Worm (Caenorhabditis elegans) whole organism, young adult: Measurements from ENCODE around the gene trd-1.
A peak's percentile ranks its signal among the peaks of the same experiment; 100 is the strongest.

Experiments
- B0019.2 ChIP-seq: fragments of 200-800 bp; sonication (Bioruptor generic); conservative IDR thresholded peaks from 2 replicates; pipeline ENCODE4 v1.3.6; 2022; ENCODE audit warnings: missing genetic modification reagents, missing genetic modification characterization, missing compliant biosample characterization
- F22D6.2 ChIP-seq: sonication (generic microtip); optimal IDR thresholded peaks from 2 replicates; lab custom pipeline; 2016; ENCODE audit warnings: mild to moderate bottlenecking, missing genetic modification characterization, missing compliant biosample characterization
- F23B12.7 ChIP-seq: sonication (generic microtip); optimal IDR thresholded peaks from 2 replicates; lab custom pipeline; 2017; ENCODE audit warnings: missing genetic modification characterization, mild to moderate bottlenecking, missing compliant biosample characterization, antibody characterized with exemption, moderate library complexity; ENCODE audit not compliant: insufficient read depth
- F33H1.4 ChIP-seq: fragments of 200-800 bp; sonication (Bioruptor generic); IDR thresholded peaks from 2 replicates; pipeline ENCODE4 v1.3.6; 2022; ENCODE audit warnings: missing genetic modification reagents, missing genetic modification characterization, missing compliant biosample characterization
- F55B11.4 ChIP-seq: sonication (generic microtip); optimal IDR thresholded peaks from 2 replicates; lab custom pipeline; 2016; ENCODE audit warnings: missing compliant biosample characterization, missing genetic modification characterization, borderline replicate concordance; ENCODE audit not compliant: insufficient read depth
- F57A8.1 ChIP-seq: fragments of 200-800 bp; sonication (Bioruptor generic); optimal IDR thresholded peaks from 2 replicates; lab custom pipeline; 2018; ENCODE audit warnings: mild to moderate bottlenecking, missing genetic modification characterization, moderate library complexity, missing compliant biosample characterization
- K11D2.4 ChIP-seq: fragments of 200-800 bp; sonication (Bioruptor generic); IDR thresholded peaks from 2 replicates; pipeline ENCODE4 v1.3.6; 2022; ENCODE audit warnings: missing genetic modification reagents, missing genetic modification characterization, missing compliant biosample characterization
- T07F8.4 ChIP-seq: sonication (generic microtip); optimal IDR thresholded peaks from 2 replicates; lab custom pipeline; 2016; ENCODE audit warnings: mild to moderate bottlenecking, missing genetic modification characterization, moderate library complexity, missing compliant biosample characterization
- Y67H2A.10 ChIP-seq: fragments of 200-800 bp; sonication (Bioruptor generic); conservative IDR thresholded peaks from 2 replicates; pipeline ENCODE4 v1.3.6; 2022; ENCODE audit warnings: missing genetic modification reagents, missing genetic modification characterization, missing compliant biosample characterization
- Y79H2A.3 ChIP-seq: fragments of 200-800 bp; sonication (Bioruptor generic); conservative IDR thresholded peaks from 2 replicates; pipeline ENCODE4 v1.3.6; 2022; ENCODE audit warnings: missing genetic modification reagents, missing genetic modification characterization, missing compliant biosample characterization
- Y95B8A.8 ChIP-seq: fragments of 200-800 bp; sonication (Bioruptor generic); IDR thresholded peaks from 2 replicates; pipeline ENCODE4 v1.3.6; 2022; ENCODE audit warnings: missing genetic modification reagents, missing genetic modification characterization, missing compliant biosample characterization
- ZK185.1 ChIP-seq: sonication (generic microtip); optimal IDR thresholded peaks from 2 replicates; lab custom pipeline; 2016; ENCODE audit warnings: mild to moderate bottlenecking, missing genetic modification characterization, missing compliant biosample characterization; ENCODE audit not compliant: poor library complexity, severe bottlenecking
- akir-1 ChIP-seq: fragments of 200-800 bp; sonication (Bioruptor generic); optimal IDR thresholded peaks from 2 replicates; lab custom pipeline; 2018; ENCODE audit warnings: mild to moderate bottlenecking, missing genetic modification characterization, moderate library complexity, missing compliant biosample characterization
- ama-1 ChIP-seq, 3 experiments: fragments of 150-350 bp in 1 of 3; sonication (generic microtip) in 2 of 3; optimal IDR thresholded peaks; 2 replicates each; lab custom pipeline; 2014 to 2018; ENCODE audit warnings: missing biosample characterization in 2 of 3, missing genetic modification characterization in 2 of 3, missing genetic modification reagents in 2 of 3
- athp-1 ChIP-seq: sonication (generic microtip); optimal IDR thresholded peaks from 2 replicates; lab custom pipeline; 2017; ENCODE audit warnings: mild to moderate bottlenecking, missing genetic modification characterization, missing compliant biosample characterization
- attf-3 ChIP-seq: fragments of 200-800 bp; sonication (Bioruptor generic); conservative IDR thresholded peaks from 2 replicates; pipeline ENCODE4 v1.3.6; 2022; ENCODE audit warnings: missing genetic modification reagents, missing genetic modification characterization, missing compliant biosample characterization
- attf-5 ChIP-seq: fragments of 200-800 bp; sonication (Bioruptor generic); optimal IDR thresholded peaks from 2 replicates; lab custom pipeline; 2018; ENCODE audit warnings: mild to moderate bottlenecking, missing genetic modification characterization, missing compliant biosample characterization
- cebp-1 ChIP-seq, 2 experiments: fragments of 200-800 bp in 1 of 2; sonication (Bioruptor generic) in 1 of 2; sonication (generic microtip) in 1 of 2; IDR thresholded peaks in 1 of 2; optimal IDR thresholded peaks in 1 of 2; 2 replicates each; pipeline versions ENCODE4 v1.3.6 to Lab custom; 2017 to 2022; ENCODE audit warnings: missing compliant biosample characterization in 2 of 2, missing genetic modification characterization in 2 of 2, mild to moderate bottlenecking in 1 of 2, missing genetic modification reagents in 1 of 2, moderate library complexity in 1 of 2
- ceh-100 ChIP-seq: fragments of 200-800 bp; sonication (Bioruptor generic); IDR thresholded peaks from 2 replicates; pipeline ENCODE4 v1.3.6; 2022; ENCODE audit warnings: missing genetic modification reagents, missing genetic modification characterization, missing compliant biosample characterization
- chd-7 ChIP-seq: sonication (generic microtip); optimal IDR thresholded peaks from 2 replicates; lab custom pipeline; 2016; ENCODE audit warnings: mild to moderate bottlenecking, missing genetic modification characterization, moderate library complexity, missing compliant biosample characterization
- die-1 ChIP-seq: sonication (generic microtip); optimal IDR thresholded peaks from 2 replicates; lab custom pipeline; 2016; ENCODE audit warnings: missing genotype, mild to moderate bottlenecking, missing genetic modification characterization, missing compliant biosample characterization
- dpff-1 ChIP-seq: sonication (generic microtip); optimal IDR thresholded peaks from 2 replicates; lab custom pipeline; 2017; ENCODE audit warnings: mild to moderate bottlenecking, missing genetic modification characterization, missing compliant biosample characterization
- him-1 ChIP-seq: sonication (generic microtip); optimal IDR thresholded peaks from 2 replicates; lab custom pipeline; 2016; ENCODE audit warnings: missing genotype, missing genetic modification reagents, missing genetic modification characterization, missing compliant biosample characterization
- hrde-1 ChIP-seq: sonication (generic microtip); optimal IDR thresholded peaks from 2 replicates; lab custom pipeline; 2016; ENCODE audit warnings: missing genetic modification characterization, mild to moderate bottlenecking, missing compliant biosample characterization, moderate library complexity, missing genotype, missing genetic modification reagents, borderline replicate concordance
- lin-26 ChIP-seq: fragments of 200-800 bp; sonication (Bioruptor generic); IDR thresholded peaks from 2 replicates; pipeline ENCODE4 v1.3.6; 2022; ENCODE audit warnings: missing genetic modification reagents, missing genetic modification characterization, missing compliant biosample characterization
- lin-35 ChIP-seq, 3 experiments: fragments of 150-350 bp in 2 of 3; sonication (generic microtip) in 1 of 3; optimal IDR thresholded peaks; 2 replicates each; lab custom pipeline; 2014 to 2018; ENCODE audit warnings: missing biosample characterization in 3 of 3, missing genetic modification characterization in 3 of 3, missing genetic modification reagents in 3 of 3
- lin-54 ChIP-seq: fragments of 200-800 bp; sonication (Bioruptor generic); optimal IDR thresholded peaks from 2 replicates; lab custom pipeline; 2018; ENCODE audit warnings: mild to moderate bottlenecking, missing genetic modification characterization, missing compliant biosample characterization
- lir-1 ChIP-seq: fragments of 200-800 bp; sonication (Bioruptor generic); conservative IDR thresholded peaks from 2 replicates; pipeline ENCODE4 v1.3.6; 2022; ENCODE audit warnings: missing genetic modification reagents, missing genetic modification characterization, missing compliant biosample characterization
- lsy-27 ChIP-seq: sonication (generic microtip); optimal IDR thresholded peaks from 2 replicates; lab custom pipeline; 2017; ENCODE audit warnings: missing genetic modification characterization, mild to moderate bottlenecking, missing compliant biosample characterization, antibody characterized with exemption, missing genotype, borderline replicate concordance; ENCODE audit not compliant: insufficient read depth
- madf-6 ChIP-seq: fragments of 200-800 bp; sonication (Bioruptor generic); IDR thresholded peaks from 2 replicates; pipeline ENCODE4 v1.3.6; 2022; ENCODE audit warnings: missing genetic modification reagents, missing genetic modification characterization, missing compliant biosample characterization
- madf-8 ChIP-seq: fragments of 200-800 bp; sonication (Bioruptor generic); conservative IDR thresholded peaks from 2 replicates; pipeline ENCODE4 v1.3.6; 2022; ENCODE audit warnings: missing genetic modification reagents, missing genetic modification characterization, missing compliant biosample characterization
- mcd-1 ChIP-seq: fragments of 200-800 bp; sonication (Bioruptor generic); IDR thresholded peaks from 2 replicates; pipeline ENCODE4 v1.3.6; 2022; ENCODE audit warnings: missing genetic modification reagents, missing genetic modification characterization, missing compliant biosample characterization
- nfya-1 ChIP-seq: sonication (generic microtip); optimal IDR thresholded peaks from 2 replicates; lab custom pipeline; 2017; ENCODE audit warnings: antibody characterized with exemption, missing compliant biosample characterization, missing genetic modification characterization, borderline replicate concordance; ENCODE audit not compliant: insufficient read depth
- nhr-179 ChIP-seq: sonication (generic microtip); optimal IDR thresholded peaks from 2 replicates; lab custom pipeline; 2016; ENCODE audit warnings: mild to moderate bottlenecking, missing genetic modification characterization, missing compliant biosample characterization
- nhr-80 ChIP-seq: sonication (generic microtip); optimal IDR thresholded peaks from 2 replicates; lab custom pipeline; 2016; ENCODE audit warnings: missing genetic modification characterization, missing compliant biosample characterization
- pbrm-1 ChIP-seq: fragments of 200-800 bp; sonication (Bioruptor generic); IDR thresholded peaks from 2 replicates; pipeline ENCODE4 v1.3.6; 2022; ENCODE audit warnings: missing genetic modification reagents, missing genetic modification characterization, missing compliant biosample characterization
- rcor-1 ChIP-seq: fragments of 200-800 bp; sonication (Bioruptor generic); IDR thresholded peaks from 2 replicates; pipeline ENCODE4 v1.3.6; 2022; ENCODE audit warnings: missing genetic modification reagents, missing genetic modification characterization, missing compliant biosample characterization
- snpc-3.4 ChIP-seq: sonication (generic microtip); optimal IDR thresholded peaks from 2 replicates; lab custom pipeline; 2017; ENCODE audit warnings: missing genetic modification characterization, mild to moderate bottlenecking, missing compliant biosample characterization, antibody characterized with exemption, moderate library complexity, missing genotype, missing genetic modification reagents
- snpc-4 ChIP-seq, 5 experiments: fragments of 150-350 bp in 1 of 5; sonication (generic microtip) in 4 of 5; optimal IDR thresholded peaks; 2 replicates each; lab custom pipeline; 2014 to 2018; ENCODE audit warnings: missing genetic modification characterization in 5 of 5, missing biosample characterization in 3 of 5, antibody characterized with exemption in 2 of 5, mild to moderate bottlenecking in 2 of 5, missing compliant biosample characterization in 2 of 5, missing genotype in 2 of 5, moderate library complexity in 2 of 5, missing genetic modification reagents in 1 of 5
- ztf-18 ChIP-seq: sonication (generic microtip); optimal IDR thresholded peaks from 2 replicates; lab custom pipeline; 2016; ENCODE audit warnings: missing genotype, mild to moderate bottlenecking, missing genetic modification characterization, missing compliant biosample characterization
- ztf-25 ChIP-seq: fragments of 200-800 bp; sonication (Bioruptor generic); IDR thresholded peaks from 2 replicates; pipeline ENCODE4 v1.3.6; 2022; ENCODE audit warnings: missing genetic modification reagents, missing genetic modification characterization, missing compliant biosample characterization
- ztf-3 ChIP-seq: fragments of 200-800 bp; sonication (Bioruptor generic); optimal IDR thresholded peaks from 2 replicates; lab custom pipeline; 2018; ENCODE audit warnings: mild to moderate bottlenecking, missing genetic modification characterization, missing compliant biosample characterization

Gene trd-1

ce11 chrIII:7349075-7349474, 37.0 kb upstream of the trd-1 start, which contains the start of gene gos-28 (continued):
- no peak for TF ChIP-seq ama-1 (optimal IDR thresholded peaks at IDR 0.05; lab: Kevin White, UChicago)
- no peak for TF ChIP-seq ama-1 (GFP tag; optimal IDR thresholded peaks at IDR 0.05; lab: Kevin White, UChicago)
- TF ChIP-seq, all 124 proteins: peak for 0

ce11 chrIII:7353871-7354270, 32.2 kb upstream of the trd-1 start, which contains the start of gene F08F8.9:
TSS of gene F08F8.9 (minus strand) at chrIII:7353971.
- TF ChIP-seq ztf-25 (GFP tag; lab: Robert Waterston, UW) (no peak), lin-35 (GFP tag; optimal IDR thresholded peaks at IDR 0.05; lab: Kevin White, UChicago) (no peak), madf-6 (GFP tag; lab: Robert Waterston, UW) (no peak), lsy-27 (tag; lab: Kevin White, UChicago) (no peak), F33H1.4 (no peak), akir-1 (GFP tag; lab: Kevin White, UChicago) (no peak), B0019.2 (no peak), F22D6.2 (tag; lab: Kevin White, UChicago) (no peak), him-1 (tag; lab: Kevin White, UChicago) (no peak), Y95B8A.8 (no peak), Y79H2A.3 (GFP tag; lab: Robert Waterston, UW) (no peak)
- TF ChIP-seq, all 124 proteins: peak for 0

ce11 chrIII:7357356-7357755, 28.7 kb upstream of the trd-1 start, which contains the start of gene F08F8.10:
TSS of gene F08F8.10 (minus strand) at chrIII:7357393.
- no peak for TF ChIP-seq ceh-100 (GFP tag; lab: Robert Waterston, UW)
- TF ChIP-seq mcd-1 (GFP tag; lab: Robert Waterston, UW), result no peak
- TF ChIP-seq nhr-80 (tag; lab: Kevin White, UChicago), result no peak
- no peak for TF ChIP-seq cebp-1 (GFP tag; IDR thresholded peaks at IDR 0.05; lab: Robert Waterston, UW)
- TF ChIP-seq cebp-1 (tag; optimal IDR thresholded peaks at IDR 0.05; lab: Kevin White, UChicago), result peak; percentile 39
- TF ChIP-seq ZK185.1 (tag; lab: Kevin White, UChicago), result no peak
- TF ChIP-seq ztf-18 (tag; lab: Kevin White, UChicago), result peak; percentile 14
- TF ChIP-seq hrde-1 (tag; lab: Kevin White, UChicago), result peak; percentile 14
- TF ChIP-seq ztf-3 (GFP tag; lab: Kevin White, UChicago), result no peak
- no peak for TF ChIP-seq lir-1
- no peak for TF ChIP-seq K11D2.4 (GFP tag; lab: Robert Waterston, UW)
- TF ChIP-seq chd-7 (tag; lab: Kevin White, UChicago), result no peak
- no peak for TF ChIP-seq lin-26 (GFP tag; lab: Robert Waterston, UW)
- TF ChIP-seq lin-54 (GFP tag; lab: Kevin White, UChicago), result peak; percentile 23
- peak; percentile 24 for TF ChIP-seq athp-1 (tag; lab: Kevin White, UChicago)
- peak; percentile 24 for TF ChIP-seq die-1
- TF ChIP-seq nhr-179 (tag; lab: Kevin White, UChicago), result no peak
- TF ChIP-seq T07F8.4, result no peak
- no peak for TF ChIP-seq F33H1.4
- TF ChIP-seq Y67H2A.10 (GFP tag; lab: Robert Waterston, UW), result no peak
- TF ChIP-seq snpc-3.4 (tag; lab: Kevin White, UChicago), result peak; percentile 5
- no peak for TF ChIP-seq madf-8 (GFP tag; lab: Robert Waterston, UW)
- no peak for TF ChIP-seq F57A8.1
- TF ChIP-seq attf-5 (GFP tag; lab: Kevin White, UChicago), result peak; percentile 65
- TF ChIP-seq rcor-1 (GFP tag; lab: Robert Waterston, UW), result no peak
- TF ChIP-seq snpc-4 (GFP tag; optimal IDR thresholded peaks at IDR 0.05; lab: Kevin White, UChicago), result no peak
- TF ChIP-seq snpc-4 (tag; optimal IDR thresholded peaks at IDR 0.05; lab: Kevin White, UChicago), result peak in 2 of 4 experiments; percentile 14 to 24
- TF ChIP-seq ama-1 (optimal IDR thresholded peaks at IDR 0.05; lab: Kevin White, UChicago), result no peak
- no peak for TF ChIP-seq ama-1 (GFP tag; optimal IDR thresholded peaks at IDR 0.05; lab: Kevin White, UChicago)
- no peak for TF ChIP-seq nfya-1
- TF ChIP-seq F55B11.4, result no peak
- no peak for TF ChIP-seq dpff-1 (tag; lab: Kevin White, UChicago)
- no peak for TF ChIP-seq pbrm-1 (GFP tag; lab: Robert Waterston, UW)
- no peak for TF ChIP-seq attf-3 (GFP tag; lab: Robert Waterston, UW)
- no peak for TF ChIP-seq F23B12.7 (tag; lab: Kevin White, UChicago)
